Fruit fly (Drosophila melanogaster) whole organism, wandering third instar larva: ENCODE data around the gene CG14645.

Experiments used
- Abd-B ChIP-seq: fragments of >200 bp; optimal IDR thresholded peaks from 2 replicates; lab custom pipeline; 2017; ENCODE audit warnings: missing biosample characterization, missing genetic modification characterization
- CG32264 ChIP-seq: fragments of 200-800 bp; sonication (Bioruptor generic); optimal IDR thresholded peaks from 2 replicates; lab custom pipeline; 2016; ENCODE audit warnings: missing biosample characterization, missing genetic modification characterization
- CG9705 ChIP-seq: fragments of 200-800 bp; sonication (Bioruptor generic); optimal IDR thresholded peaks from 2 replicates; lab custom pipeline; 2018; ENCODE audit warnings: missing biosample characterization, mild to moderate bottlenecking, missing genetic modification characterization
- CrebA ChIP-seq: fragments of 200-800 bp; sonication (Bioruptor generic); optimal IDR thresholded peaks from 2 replicates; lab custom pipeline; 2016; ENCODE audit warnings: missing biosample characterization, mild to moderate bottlenecking, missing genetic modification characterization, borderline replicate concordance
- Dfd ChIP-seq: fragments of >200 bp; optimal IDR thresholded peaks from 2 replicates; lab custom pipeline; 2017; ENCODE audit warnings: missing biosample characterization, missing genetic modification characterization
- Dif ChIP-seq: fragments of 200-275, 200-300 bp; sonication (Bioruptor generic); optimal IDR thresholded peaks from 2 replicates; lab custom pipeline; 2018; ENCODE audit warnings: missing biosample characterization, missing genetic modification characterization; ENCODE audit not compliant: partially characterized antibody
- GATAd ChIP-seq: sonication (Bioruptor generic); optimal IDR thresholded peaks from 2 replicates; lab custom pipeline; 2016; ENCODE audit warnings: missing biosample characterization, missing genetic modification characterization
- HLH106 ChIP-seq: fragments of 200-800 bp; optimal IDR thresholded peaks from 3 replicates; lab custom pipeline; 2019; ENCODE audit warnings: missing biosample characterization, mild to moderate bottlenecking, missing genetic modification characterization, moderate library complexity
- Hnf4 ChIP-seq: fragments of 200-800 bp; sonication (Bioruptor generic); optimal IDR thresholded peaks from 2 replicates; lab custom pipeline; 2016; ENCODE audit warnings: missing biosample characterization, mild to moderate bottlenecking, missing genetic modification characterization
- Hr78 ChIP-seq: fragments of >200 bp; optimal IDR thresholded peaks from 2 replicates; lab custom pipeline; 2017; ENCODE audit warnings: missing biosample characterization, missing genetic modification characterization
- Hr83 ChIP-seq: fragments of 200-300 bp; sonication (Bioruptor generic); optimal IDR thresholded peaks from 2 replicates; lab custom pipeline; 2016; ENCODE audit warnings: missing biosample characterization, mild to moderate bottlenecking, missing genetic modification characterization, moderate library complexity; ENCODE audit not compliant: poor library complexity, severe bottlenecking
- Jra ChIP-seq: sonication (Bioruptor generic); optimal IDR thresholded peaks from 2 replicates; lab custom pipeline; 2016; ENCODE audit warnings: missing biosample characterization, missing genetic modification characterization
- Myc ChIP-seq: fragments of >200 bp; optimal IDR thresholded peaks from 2 replicates; lab custom pipeline; 2017
- N ChIP-seq: fragments of >200 bp; optimal IDR thresholded peaks from 2 replicates; lab custom pipeline; 2018; ENCODE audit warnings: missing biosample characterization, missing external identifiers, missing genetic modification characterization
- OdsH ChIP-seq: fragments of 200-800 bp; sonication (Bioruptor generic); optimal IDR thresholded peaks from 2 replicates; lab custom pipeline; 2016; ENCODE audit warnings: missing biosample characterization, mild to moderate bottlenecking, missing genetic modification characterization
- Rel ChIP-seq, 2 experiments: fragments of 200-800 bp; sonication (Bioruptor generic) in 1 of 2; optimal IDR thresholded peaks; 2 replicates in 1 of 2; 3 replicates in 1 of 2; lab custom pipeline; 2016 to 2019; ENCODE audit warnings: mild to moderate bottlenecking in 2 of 2, missing biosample characterization in 2 of 2, missing genetic modification characterization in 2 of 2, moderate library complexity in 1 of 2
- Sp1 ChIP-seq: fragments of 200-800 bp; sonication (Bioruptor generic); optimal IDR thresholded peaks from 3 replicates; lab custom pipeline; 2019; ENCODE audit warnings: missing biosample characterization, mild to moderate bottlenecking, missing genetic modification characterization, moderate library complexity
- Vsx2 ChIP-seq: fragments of 200-300, 225-300 bp; sonication (Bioruptor generic); optimal IDR thresholded peaks from 2 replicates; lab custom pipeline; 2018; ENCODE audit warnings: missing biosample characterization, missing genetic modification characterization; ENCODE audit not compliant: partially characterized antibody
- br ChIP-seq: fragments of 200-800 bp; sonication (Bioruptor generic); optimal IDR thresholded peaks from 2 replicates; lab custom pipeline; 2016; ENCODE audit warnings: missing biosample characterization, missing genetic modification characterization
- brk ChIP-seq: fragments of 200-800 bp; sonication (Bioruptor generic); optimal IDR thresholded peaks from 2 replicates; lab custom pipeline; 2016; ENCODE audit warnings: missing biosample characterization, mild to moderate bottlenecking, missing genetic modification characterization
- dl ChIP-seq, 2 experiments: fragments of 175-275, 200-275 bp in 1 of 2; fragments of 200-275 bp in 1 of 2; sonication (Bioruptor generic); optimal IDR thresholded peaks; lab custom pipeline; 2018; ENCODE audit warnings: mild to moderate bottlenecking in 2 of 2, missing biosample characterization in 2 of 2, missing genetic modification characterization in 2 of 2, moderate library complexity in 2 of 2; ENCODE audit not compliant: partially characterized antibody in 2 of 2, insufficient read depth in 1 of 2
- dmrt93B ChIP-seq: fragments of 200-800 bp; sonication (Bioruptor generic); optimal IDR thresholded peaks from 2 replicates; lab custom pipeline; 2018; ENCODE audit warnings: missing biosample characterization, mild to moderate bottlenecking, missing genetic modification characterization
- dsf ChIP-seq: sonication (Bioruptor generic); optimal IDR thresholded peaks from 2 replicates; lab custom pipeline; 2016; ENCODE audit warnings: missing biosample characterization, missing genetic modification characterization, borderline replicate concordance
- ey ChIP-seq: fragments of 200-800 bp; sonication (Bioruptor generic); optimal IDR thresholded peaks from 2 replicates; lab custom pipeline; 2016; ENCODE audit warnings: missing biosample characterization, missing genetic modification characterization
- foxo ChIP-seq, 2 experiments: fragments of 200-800 bp; sonication (Bioruptor generic); optimal IDR thresholded peaks; 2 replicates in 1 of 2; 3 replicates in 1 of 2; lab custom pipeline; 2016 to 2017; ENCODE audit warnings: missing biosample characterization in 2 of 2, missing genetic modification characterization in 2 of 2
- fru ChIP-seq: fragments of 200-800 bp; sonication (Bioruptor generic); optimal IDR thresholded peaks from 3 replicates; lab custom pipeline; 2016; ENCODE audit warnings: missing biosample characterization, mild to moderate bottlenecking, missing genetic modification characterization
- h ChIP-seq: fragments of 200-800 bp; sonication (Bioruptor generic); optimal IDR thresholded peaks from 3 replicates; lab custom pipeline; 2016; ENCODE audit warnings: missing biosample characterization, mild to moderate bottlenecking, missing genetic modification characterization
- jim ChIP-seq: fragments of 175-275, 200-325 bp; sonication (Bioruptor generic); optimal IDR thresholded peaks from 2 replicates; lab custom pipeline; 2016; ENCODE audit warnings: missing biosample characterization, mild to moderate bottlenecking, missing genetic modification characterization
- lola ChIP-seq: fragments of >200 bp; optimal IDR thresholded peaks from 2 replicates; lab custom pipeline; 2017; ENCODE audit warnings: missing biosample characterization, missing genetic modification characterization
- pan ChIP-seq: fragments of >200 bp; optimal IDR thresholded peaks from 2 replicates; lab custom pipeline; 2017
- psq ChIP-seq: fragments of 200-800 bp; sonication (Bioruptor generic); optimal IDR thresholded peaks from 3 replicates; lab custom pipeline; 2017; ENCODE audit warnings: missing biosample characterization, mild to moderate bottlenecking, missing genetic modification characterization, moderate library complexity
- rgr ChIP-seq: fragments of 200-800 bp; sonication (Bioruptor generic); optimal IDR thresholded peaks from 3 replicates; lab custom pipeline; 2016; ENCODE audit warnings: missing biosample characterization, mild to moderate bottlenecking, missing genetic modification characterization
- sage ChIP-seq: fragments of 200-800 bp; sonication (Bioruptor generic); optimal IDR thresholded peaks from 2 replicates; lab custom pipeline; 2016; ENCODE audit warnings: missing biosample characterization, mild to moderate bottlenecking, missing genetic modification characterization
- sv ChIP-seq: fragments of 200-800 bp; sonication (Bioruptor generic); optimal IDR thresholded peaks from 3 replicates; lab custom pipeline; 2016; ENCODE audit warnings: missing biosample characterization, missing genetic modification characterization
- tai ChIP-seq: sonication (Bioruptor generic); optimal IDR thresholded peaks from 2 replicates; lab custom pipeline; 2016; ENCODE audit warnings: missing biosample characterization, missing genetic modification characterization
- usp ChIP-seq: fragments of >200 bp; optimal IDR thresholded peaks from 2 replicates; lab custom pipeline; 2017; ENCODE audit warnings: missing biosample characterization, missing genetic modification characterization
- woc ChIP-seq: sonication (Bioruptor generic); optimal IDR thresholded peaks from 2 replicates; lab custom pipeline; 2016; ENCODE audit warnings: missing biosample characterization, mild to moderate bottlenecking, missing genetic modification characterization

The CG14645 gene

DNA sequence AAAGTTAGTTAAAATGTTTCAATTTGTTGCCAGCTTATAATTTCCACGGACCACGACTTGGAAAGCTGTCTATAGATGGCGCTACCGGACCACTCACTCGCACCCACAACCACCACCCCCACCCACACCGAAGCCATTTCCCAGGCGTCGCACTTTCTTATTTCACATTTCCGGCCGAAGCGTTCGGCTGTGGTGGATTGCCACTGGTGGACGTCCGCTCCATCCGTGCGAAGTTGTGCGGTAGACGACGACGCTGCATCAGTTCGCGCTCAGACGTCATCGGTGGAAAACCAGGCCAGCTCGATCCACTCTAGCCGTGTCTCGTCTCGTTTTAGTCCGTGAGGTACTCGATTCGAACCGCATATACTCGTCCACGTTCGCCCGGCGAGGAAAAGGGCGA, 24.7 kb downstream of the CG14645 start, which contains the start of gene CG1090:
CG1090 (plus strand) TSS at position 259 of the 400 bp plus-strand sequence.
- TF ChIP-seq Sp1 (GFP tag; lab: Kevin White, UChicago) (no peak), Abd-B (GFP tag; lab: Kevin White, UChicago) (no peak), sv (GFP tag; lab: Kevin White, UChicago) (no peak), sage (no peak), Jra (GFP tag; lab: Kevin White, UChicago) (no peak), Hnf4 (GFP tag; lab: Kevin White, UChicago) (no peak), brk (no peak), Vsx2 (GFP tag; lab: Kevin White, UChicago) (no peak), lola (GFP tag; lab: Kevin White, UChicago) (no peak), br (GFP tag; lab: Kevin White, UChicago) (no peak)

DNA sequence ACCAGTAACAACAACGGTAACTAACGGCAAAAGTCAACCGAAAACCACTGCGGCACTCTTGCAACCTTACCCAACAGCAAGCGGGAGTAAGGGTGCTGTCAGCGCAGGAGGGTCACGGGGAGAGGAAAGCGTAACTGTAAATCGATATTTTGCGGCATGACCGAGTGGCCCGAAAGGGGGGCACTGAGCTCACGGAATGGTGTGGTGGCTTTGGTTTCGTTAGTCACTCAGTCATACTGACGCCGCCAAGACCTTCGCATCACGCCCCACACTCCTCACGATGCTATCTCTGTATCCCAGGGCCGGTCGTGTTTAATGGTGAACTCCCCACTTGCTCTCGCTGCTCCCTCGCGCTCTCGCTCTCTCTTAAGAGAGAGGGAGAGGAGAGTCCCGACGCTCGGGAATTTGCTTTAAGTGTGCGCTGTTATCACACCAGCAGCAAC, 25.8 kb downstream of the CG14645 start:
- TF ChIP-seq Vsx2 (GFP tag; lab: Kevin White, UChicago) (peak; percentile 20), dl (GFP tag; optimal IDR thresholded peaks at IDR 0.05; lab: Kevin White, UChicago; ENCODE audit: insufficient read depth in 1 of 2, partially characterized antibody in 2 of 2) (peak; percentile 54 to 85), h (GFP tag; lab: Kevin White, UChicago) (peak; percentile 16), Jra (GFP tag; lab: Kevin White, UChicago) (peak; percentile 7), Hr78 (GFP tag; lab: Kevin White, UChicago) (no peak), GATAd (GFP tag; lab: Kevin White, UChicago) (no peak), Dif (peak; percentile 92), Hr83 (GFP tag; lab: Kevin White, UChicago) (peak; percentile 38)

DNA sequence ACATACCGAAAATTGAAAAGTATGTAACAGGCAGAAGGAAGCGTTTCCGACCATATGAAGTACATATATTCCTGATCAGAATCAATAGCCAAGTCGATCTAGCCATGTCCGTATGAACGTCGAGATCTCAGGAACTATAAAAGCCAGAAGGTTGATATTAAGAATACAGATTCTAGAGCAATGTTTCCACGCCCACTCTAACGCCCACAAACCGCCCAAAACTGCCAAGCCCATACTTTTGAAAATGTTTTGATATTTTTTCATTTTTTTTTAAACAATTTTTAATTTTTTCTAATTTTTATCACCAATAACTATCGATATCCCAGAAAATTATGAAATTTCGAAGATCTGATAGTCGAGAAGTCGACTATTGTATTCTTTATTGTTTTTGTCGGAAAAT, 27.1 kb downstream of the CG14645 start:
- TF ChIP-seq GATAd (GFP tag; lab: Kevin White, UChicago) = no peak
- no peak for TF ChIP-seq woc (GFP tag; lab: Kevin White, UChicago)
- TF ChIP-seq Dfd (GFP tag; lab: Kevin White, UChicago) = peak; percentile 90
- TF ChIP-seq, all 38 proteins: peak for 1

DNA sequence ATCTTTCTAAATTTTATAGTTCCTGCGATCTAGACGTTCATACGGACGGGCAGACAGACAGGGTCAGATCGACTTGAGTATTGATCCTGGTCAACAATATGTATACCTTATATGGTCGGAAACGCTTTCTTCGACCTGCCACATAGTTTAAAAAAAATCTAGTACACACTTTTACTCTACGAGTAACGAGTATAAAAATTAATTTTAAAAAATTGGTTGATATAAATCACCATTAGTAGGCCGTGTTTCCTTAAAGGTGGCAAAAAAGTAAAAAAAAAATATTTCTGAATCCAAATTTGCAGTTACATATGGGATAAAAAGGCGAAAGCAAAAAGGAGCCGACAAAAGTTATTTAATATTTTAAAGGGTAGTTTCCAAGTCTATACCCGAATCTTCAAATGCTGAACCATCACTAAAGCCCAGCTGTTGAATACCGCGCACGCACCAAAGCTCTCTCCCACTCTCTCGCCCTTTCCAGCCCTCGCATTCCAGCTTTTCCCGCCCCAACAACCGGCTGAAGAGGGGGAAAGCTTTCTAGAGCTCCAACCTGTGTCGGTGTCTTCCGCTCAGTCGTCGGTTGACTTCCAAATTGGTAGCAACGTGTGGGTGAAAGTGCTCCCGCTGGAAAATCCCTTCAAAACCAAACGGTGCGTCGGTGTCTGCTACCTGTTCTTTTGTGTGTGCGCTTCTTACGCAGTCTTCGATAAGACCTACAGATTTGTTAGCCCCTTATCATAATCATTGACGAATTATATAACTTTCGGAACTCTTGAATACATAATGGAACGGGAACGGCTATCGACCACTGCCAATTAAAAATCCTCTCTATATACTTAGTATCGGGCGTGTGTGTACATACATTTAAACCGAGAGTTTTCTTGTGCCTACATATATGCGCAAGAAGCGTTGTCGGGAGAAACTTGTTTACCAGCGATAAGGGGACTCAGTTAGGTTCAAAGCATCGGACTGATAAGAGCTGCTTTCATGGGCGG, 43.8 kb downstream of the CG14645 start, which contains the start of gene Sfxn1-3:
Sfxn1-3 (plus strand) TSS at position 238 of the 992 bp plus-strand sequence.
- TF ChIP-seq Sp1 (GFP tag; lab: Kevin White, UChicago) (peak; percentile 77), Dif (peak; percentile 89), Vsx2 (GFP tag; lab: Kevin White, UChicago) (no peak), fru (GFP tag; lab: Kevin White, UChicago) (no peak), Hnf4 (GFP tag; lab: Kevin White, UChicago) (peak; percentile 67), CrebA (GFP tag; lab: Kevin White, UChicago) (no peak), rgr (peak; percentile 56), Dfd (GFP tag; lab: Kevin White, UChicago) (no peak), GATAd (GFP tag; lab: Kevin White, UChicago) (peak; percentile 52), Rel (GFP tag; optimal IDR thresholded peaks at IDR 0.05; lab: Kevin White, UChicago) (no peak), Rel (tag; optimal IDR thresholded peaks at IDR 0.05; lab: Kevin White, UChicago) (peak; percentile 83), jim (GFP tag; lab: Kevin White, UChicago) (peak; percentile 28), dmrt93B (GFP tag; lab: Kevin White, UChicago) (no peak), N (GFP tag; lab: Kevin White, UChicago) (no peak), usp (GFP tag; lab: Kevin White, UChicago) (no peak), lola (GFP tag; lab: Kevin White, UChicago) (no peak), CG9705 (GFP tag; lab: Kevin White, UChicago) (peak; percentile 11), foxo (GFP tag; optimal IDR thresholded peaks at IDR 0.05; lab: Kevin White, UChicago) (peak in 1 of 2 experiments; percentile 45), Myc (lab: Kevin White, UChicago) (no peak), HLH106 (tag; lab: Kevin White, UChicago) (peak; percentile 8), ey (GFP tag; lab: Kevin White, UChicago) (no peak), sv (GFP tag; lab: Kevin White, UChicago) (peak; percentile 31), psq (peak; percentile 21), OdsH (GFP tag; lab: Kevin White, UChicago) (peak; percentile 61), Jra (GFP tag; lab: Kevin White, UChicago) (peak; percentile 75), h (GFP tag; lab: Kevin White, UChicago) (peak; percentile 74), Hr78 (GFP tag; lab: Kevin White, UChicago) (no peak), sage (no peak), woc (GFP tag; lab: Kevin White, UChicago) (peak; percentile 84), dl (GFP tag; optimal IDR thresholded peaks at IDR 0.05; lab: Kevin White, UChicago; ENCODE audit: insufficient read depth in 1 of 2, partially characterized antibody in 2 of 2) (peak; percentile 53 to 55), CG32264 (GFP tag; lab: Kevin White, UChicago) (no peak), Hr83 (GFP tag; lab: Kevin White, UChicago) (peak; percentile 90), tai (GFP tag; lab: Kevin White, UChicago) (no peak), br (GFP tag; lab: Kevin White, UChicago) (peak; percentile 64), pan (lab: Kevin White, UChicago) (no peak), brk (no peak), dsf (no peak), Abd-B (GFP tag; lab: Kevin White, UChicago) (no peak)
